Fruit fly (Drosophila melanogaster): Measurements from ENCODE around the gene CG31673.

The CG31673 gene

dm6 chr2L:20796758-20797514, 32.5 kb upstream of the CG31673 start, which contains the start of gene vari:
Gene vari, minus strand, starts transcription at chr2L:20797042.
- TF ChIP-seq chif (GFP tag; optimal IDR thresholded peaks at IDR 0.05) (no peak), E2f1 (GFP tag; IDR thresholded peaks at IDR 0.05) (no peak), CG4707 (GFP tag; optimal IDR thresholded peaks at IDR 0.05) (no peak), CG15479 (GFP tag; optimal IDR thresholded peaks at IDR 0.05) (no peak), Med (GFP tag) (peak; percentile 82), CG4328 (GFP tag; optimal IDR thresholded peaks at IDR 0.05) (no peak), CG4820 (GFP tag; optimal IDR thresholded peaks at IDR 0.05) (no peak), pan (optimal IDR thresholded peaks at IDR 0.05) (no peak), pan (GFP tag; optimal IDR thresholded peaks at IDR 0.05 in 1 of 2, IDR thresholded peaks at IDR 0.05 in 1 of 2) (peak in 1 of 2 experiments; percentile 18), CG18476 (GFP tag; optimal IDR thresholded peaks at IDR 0.05) (peak; percentile 19), HmgZ (tag; optimal IDR thresholded peaks at IDR 0.05) (no peak), CG15269 (tag; optimal IDR thresholded peaks at IDR 0.05) (peak; percentile 18), CG12299 (tag; optimal IDR thresholded peaks at IDR 0.05) (no peak), CG11247 (GFP tag; IDR thresholded peaks at IDR 0.05) (no peak), CG11093 (GFP tag; IDR thresholded peaks at IDR 0.05) (no peak), CG7987 (GFP tag; optimal IDR thresholded peaks at IDR 0.05) (no peak), CG34376 (GFP tag; optimal IDR thresholded peaks at IDR 0.05) (no peak), sim (GFP tag; IDR thresholded peaks at IDR 0.05) (no peak), Sox100B (GFP tag; optimal IDR thresholded peaks at IDR 0.05) (no peak), her (GFP tag; optimal IDR thresholded peaks at IDR 0.05) (peak; percentile 42), CTCF (GFP tag; optimal IDR thresholded peaks at IDR 0.05) (peak; percentile 76), CG7928 (GFP tag; optimal IDR thresholded peaks at IDR 0.05) (no peak), chinmo (GFP tag; IDR thresholded peaks at IDR 0.05; ENCODE audit: partially characterized antibody) (peak; percentile 87; the same call in 3 of the 4 replicates), hb (GFP tag; IDR thresholded peaks at IDR 0.05; ENCODE audit: partially characterized antibody) (no peak), Sin3A (optimal IDR thresholded peaks at IDR 0.05) (no peak), CG12744 (GFP tag; optimal IDR thresholded peaks at IDR 0.05) (no peak), Bgb (GFP tag; IDR thresholded peaks at IDR 0.05; ENCODE audit: partially characterized antibody) (peak; percentile 60), CG13624 (GFP tag; optimal IDR thresholded peaks at IDR 0.05) (peak; percentile 14), CG8944 (GFP tag; optimal IDR thresholded peaks at IDR 0.05) (no peak), fd96Cb (tag; optimal IDR thresholded peaks at IDR 0.05) (no peak), CG3281 (GFP tag; optimal IDR thresholded peaks at IDR 0.05) (no peak), Lpt (GFP tag; optimal IDR thresholded peaks at IDR 0.05) (no peak), CkIIα-i1 (GFP tag; IDR thresholded peaks at IDR 0.05) (no peak), HLH54F (GFP tag; optimal IDR thresholded peaks at IDR 0.05) (no peak), CG18764 (GFP tag; optimal IDR thresholded peaks at IDR 0.05) (no peak), Asciz (GFP tag; optimal IDR thresholded peaks at IDR 0.05) (no peak), CG17385 (GFP tag; optimal IDR thresholded peaks at IDR 0.05) (peak; percentile 21), pzg (GFP tag; optimal IDR thresholded peaks at IDR 0.05) (no peak), CG7963 (GFP tag; IDR thresholded peaks at IDR 0.05; ENCODE audit: partially characterized antibody) (no peak), CG5180 (GFP tag; optimal IDR thresholded peaks at IDR 0.05) (no peak), gem (tag; optimal IDR thresholded peaks at IDR 0.05) (no peak), ase (GFP tag; IDR thresholded peaks at IDR 0.05) (no peak), Rfx (GFP tag; IDR thresholded peaks at IDR 0.05) (no peak), CG14860 (GFP tag; IDR thresholded peaks at IDR 0.05; ENCODE audit: partially characterized antibody) (no peak), CG31365 (tag; optimal IDR thresholded peaks at IDR 0.05) (peak; percentile 5), Fer2 (tag; optimal IDR thresholded peaks at IDR 0.05) (no peak), CG34422 (GFP tag; IDR thresholded peaks at IDR 0.05) (no peak; the same call in 2 of the 3 replicates), Taf1 (GFP tag; IDR thresholded peaks at IDR 0.05) (no peak), CG15601 (tag; optimal IDR thresholded peaks at IDR 0.05) (no peak), CoRest (tag; optimal IDR thresholded peaks at IDR 0.05) (no peak), hth (optimal IDR thresholded peaks at IDR 0.05) (no peak)

Measured in whole organism, embryonic.